Worm (Caenorhabditis elegans) whole organism, L2 larva: ENCODE data around the gene prx-1.

ENCODE experiments used
- ZK546.5 ChIP-seq: sonication (generic microtip); optimal IDR thresholded peaks from 2 replicates; lab custom pipeline; 2017; ENCODE audit warnings: missing biosample characterization, missing genetic modification characterization
- ama-1 ChIP-seq: fragments of 150-350 bp; optimal IDR thresholded peaks from 2 replicates; lab custom pipeline; 2018; ENCODE audit warnings: inconsistent platforms
- blmp-1 ChIP-seq: sonication (generic microtip); optimal IDR thresholded peaks from 2 replicates; lab custom pipeline; 2017; ENCODE audit warnings: missing genetic modification characterization, mild to moderate bottlenecking, missing compliant biosample characterization, antibody characterized with exemption, moderate library complexity; ENCODE audit not compliant: insufficient read depth
- lin-13 ChIP-seq: fragments of 150-350 bp; optimal IDR thresholded peaks from 2 replicates; lab custom pipeline; 2014; ENCODE audit warnings: missing biosample characterization, missing genetic modification reagents, missing genetic modification characterization
- lsy-2 ChIP-seq, 2 experiments: fragments of 150-350 bp in 1 of 2; sonication (generic microtip) in 1 of 2; optimal IDR thresholded peaks; 2 replicates each; lab custom pipeline; 2014 to 2017; ENCODE audit warnings: missing biosample characterization in 2 of 2, missing genetic modification characterization in 2 of 2
- mab-5 ChIP-seq: fragments of 150-350 bp; optimal IDR thresholded peaks from 2 replicates; lab custom pipeline; 2014; ENCODE audit warnings: missing biosample characterization, missing genetic modification characterization
- mdl-1 ChIP-seq, 2 experiments: fragments of 150-350 bp in 1 of 2; sonication (generic microtip) in 1 of 2; optimal IDR thresholded peaks; 2 replicates each; lab custom pipeline; 2017; ENCODE audit warnings: missing biosample characterization in 2 of 2, missing genetic modification characterization in 2 of 2
- nhr-11 ChIP-seq: fragments of 150-350 bp; optimal IDR thresholded peaks from 2 replicates; lab custom pipeline; 2014; ENCODE audit warnings: missing biosample characterization, missing genetic modification characterization
- nhr-12 ChIP-seq: fragments of 150-350 bp; optimal IDR thresholded peaks from 2 replicates; lab custom pipeline; 2014; ENCODE audit warnings: missing biosample characterization, missing genetic modification characterization
- nhr-237 ChIP-seq: fragments of 150-350 bp; optimal IDR thresholded peaks from 2 replicates; lab custom pipeline; 2014; ENCODE audit warnings: missing biosample characterization, missing genetic modification characterization
- snpc-4 ChIP-seq: fragments of 150-350 bp; optimal IDR thresholded peaks from 2 replicates; lab custom pipeline; 2014; ENCODE audit warnings: missing biosample characterization, missing genetic modification characterization
- unc-39 ChIP-seq: fragments of 150-350 bp; optimal IDR thresholded peaks from 2 replicates; lab custom pipeline; 2014; ENCODE audit warnings: missing biosample characterization, missing genetic modification characterization

- TF ChIP-seq nhr-237 (no peak), mab-5 (tag; lab: Kevin White, UChicago) (no peak), unc-39 (tag; lab: Kevin White, UChicago) (no peak), nhr-12 (no peak), mdl-1 (tag; optimal IDR thresholded peaks at IDR 0.05; lab: Kevin White, UChicago) (no peak), ZK546.5 (no peak), lsy-2 (tag; optimal IDR thresholded peaks at IDR 0.05; lab: Kevin White, UChicago) (no peak), lin-13 (GFP tag; lab: Kevin White, UChicago) (no peak), ama-1 (lab: Kevin White, UChicago) (no peak), nhr-11 (tag; lab: Kevin White, UChicago) (no peak), snpc-4 (tag; lab: Kevin White, UChicago) (no peak), blmp-1 (tag; lab: Kevin White, UChicago) (no peak)
Measured at ce11 chrX:14267781-14268180, 45.9 kb upstream of the prx-1 start, which contains the start of gene del-1.
